Fruit fly (Drosophila melanogaster) whole organism, pupa: ENCODE data around the gene CG7509.
A peak's percentile ranks its signal among the peaks of the same experiment; 100 is the strongest.

Experiments
- CG10348 ChIP-seq: fragments of 200-800 bp; sonication (Bioruptor generic); IDR thresholded peaks from 2 replicates; pipeline ENCODE4 v1.3.6; 2022; ENCODE audit warnings: missing biosample characterization, missing genetic modification characterization
- CG12605 ChIP-seq: fragments of 200-800 bp; sonication (Bioruptor generic); IDR thresholded peaks from 2 replicates; pipeline ENCODE4 v1.3.6; 2022; ENCODE audit warnings: missing biosample characterization, missing genetic modification characterization
- CG13204 ChIP-seq: fragments of 200-800 bp; sonication (Bioruptor generic); optimal IDR thresholded peaks from 2 replicates; lab custom pipeline; 2018; ENCODE audit warnings: missing biosample characterization, mild to moderate bottlenecking, missing genetic modification characterization, moderate library complexity
- CG14655 ChIP-seq: fragments of 200-800 bp; sonication (Bioruptor generic); optimal IDR thresholded peaks from 3 replicates; lab custom pipeline; 2017; ENCODE audit warnings: mild to moderate bottlenecking, missing biosample characterization, missing genetic modification reagents, missing genetic modification characterization
- CG15710 ChIP-seq: fragments of 200-800 bp; sonication (Bioruptor generic); optimal IDR thresholded peaks from 2 replicates; lab custom pipeline; 2018; ENCODE audit warnings: missing biosample characterization, mild to moderate bottlenecking, missing genetic modification characterization, moderate library complexity
- CG17806 ChIP-seq: fragments of 200-800 bp; sonication (Bioruptor generic); optimal IDR thresholded peaks from 2 replicates; lab custom pipeline; 2018; ENCODE audit warnings: missing biosample characterization, mild to moderate bottlenecking, missing genetic modification characterization, moderate library complexity
- CG32121 ChIP-seq: fragments of 200-800 bp; sonication (Bioruptor generic); IDR thresholded peaks from 2 replicates; pipeline ENCODE4 v1.3.6; 2022; ENCODE audit warnings: missing biosample characterization, missing genetic modification characterization
- CG34367 ChIP-seq: fragments of 200-800 bp; sonication (Bioruptor generic); optimal IDR thresholded peaks from 2 replicates; lab custom pipeline; 2018; ENCODE audit warnings: missing biosample characterization, mild to moderate bottlenecking, missing genetic modification characterization
- CG4496 ChIP-seq: fragments of 200-800 bp; sonication (Bioruptor generic); IDR thresholded peaks from 3 replicates; pipeline ENCODE4 v1.3.6; 2022; ENCODE audit warnings: missing biosample characterization, missing genetic modification characterization
- CG8159 ChIP-seq: fragments of 200-800 bp; sonication (Bioruptor generic); optimal IDR thresholded peaks from 3 replicates; lab custom pipeline; 2018; ENCODE audit warnings: missing biosample characterization, mild to moderate bottlenecking, missing genetic modification characterization, moderate library complexity
- CG8301 ChIP-seq: fragments of 200-800 bp; sonication (Bioruptor generic); optimal IDR thresholded peaks from 2 replicates; lab custom pipeline; 2018; ENCODE audit warnings: missing biosample characterization, mild to moderate bottlenecking, missing genetic modification characterization
- CG9948 ChIP-seq: fragments of 200-800 bp; sonication (Bioruptor generic); optimal IDR thresholded peaks from 2 replicates; lab custom pipeline; 2018; ENCODE audit warnings: missing biosample characterization, mild to moderate bottlenecking, missing genetic modification characterization, moderate library complexity
- D1 ChIP-seq: fragments of 200-800 bp; sonication (Bioruptor generic); optimal IDR thresholded peaks from 2 replicates; lab custom pipeline; 2018; ENCODE audit warnings: missing biosample characterization, mild to moderate bottlenecking, missing genetic modification characterization, moderate library complexity
- EcR ChIP-seq: fragments of 200-800 bp; sonication (Bioruptor generic); optimal IDR thresholded peaks from 3 replicates; lab custom pipeline; 2019; ENCODE audit warnings: missing biosample characterization, missing genetic modification characterization, mild to moderate bottlenecking, moderate library complexity, missing genetic modification reagents
- Ets98B ChIP-seq: fragments of 200-800 bp; sonication (Bioruptor generic); IDR thresholded peaks from 2 replicates; pipeline ENCODE4 v1.3.6; 2022; ENCODE audit warnings: missing biosample characterization, missing genetic modification characterization
- Pif1A ChIP-seq: fragments of 200-800 bp; sonication (Bioruptor generic); optimal IDR thresholded peaks from 3 replicates; lab custom pipeline; 2016; ENCODE audit warnings: missing biosample characterization, missing genetic modification characterization
- Pif1B ChIP-seq: fragments of 200-800 bp; sonication (Bioruptor generic); optimal IDR thresholded peaks from 3 replicates; lab custom pipeline; 2016; ENCODE audit warnings: missing biosample characterization, missing genetic modification characterization
- Snoo ChIP-seq: fragments of 200-800 bp; sonication (Bioruptor generic); optimal IDR thresholded peaks from 3 replicates; lab custom pipeline; 2017; ENCODE audit warnings: missing biosample characterization, mild to moderate bottlenecking, missing genetic modification characterization, inconsistent platforms
- fd96Ca ChIP-seq: fragments of 200-800 bp; sonication (Bioruptor generic); IDR thresholded peaks from 3 replicates; pipeline ENCODE4 v1.3.6; 2022; ENCODE audit warnings: missing biosample characterization, missing genetic modification characterization
- gl ChIP-seq: fragments of 200-800 bp; sonication (Bioruptor generic); optimal IDR thresholded peaks from 2 replicates; lab custom pipeline; 2018; ENCODE audit warnings: missing biosample characterization, mild to moderate bottlenecking, missing genetic modification characterization
- rn ChIP-seq: fragments of 200-800 bp; sonication (Bioruptor generic); IDR thresholded peaks from 2 replicates; pipeline ENCODE4 v1.3.6; 2022; ENCODE audit warnings: missing biosample characterization, missing genetic modification characterization

Gene CG7509

DNA sequence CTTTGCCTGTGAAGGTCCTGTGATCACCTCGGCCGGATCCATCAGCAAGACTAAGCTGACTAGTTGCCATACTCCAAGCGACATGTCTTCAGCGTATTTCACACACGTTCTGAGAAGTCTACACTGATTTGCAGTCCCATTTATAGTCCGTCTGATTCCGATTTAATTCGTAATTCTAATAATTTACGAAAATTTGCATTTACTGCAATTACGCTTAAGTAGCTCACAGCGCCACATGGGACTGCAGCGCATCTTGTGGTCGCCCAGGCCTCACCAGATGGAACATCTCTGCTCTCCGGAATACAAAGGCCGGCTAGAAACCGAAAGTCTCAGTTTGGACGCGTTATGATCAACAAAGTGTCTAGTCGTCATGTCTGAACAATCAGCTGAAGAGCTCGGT is at the start of gene CG7509:
Gene CG7509 (minus strand): TSS at position 101 of the 400 bp plus-strand sequence.
- TF ChIP-seq fd96Ca: no peak
- no peak for TF ChIP-seq Pif1A (GFP tag; lab: Kevin White, UChicago)
- TF ChIP-seq CG17806 (tag; lab: Kevin White, UChicago): no peak
- TF ChIP-seq CG13204 (GFP tag; lab: Kevin White, UChicago): no peak
- TF ChIP-seq Pif1B (GFP tag; lab: Kevin White, UChicago): no peak
- no peak for TF ChIP-seq CG32121 (GFP tag; lab: Robert Waterston, UW)
- TF ChIP-seq CG8301 (tag; lab: Kevin White, UChicago): no peak
- no peak for TF ChIP-seq D1 (tag; lab: Kevin White, UChicago)
- TF ChIP-seq CG34367: no peak

DNA sequence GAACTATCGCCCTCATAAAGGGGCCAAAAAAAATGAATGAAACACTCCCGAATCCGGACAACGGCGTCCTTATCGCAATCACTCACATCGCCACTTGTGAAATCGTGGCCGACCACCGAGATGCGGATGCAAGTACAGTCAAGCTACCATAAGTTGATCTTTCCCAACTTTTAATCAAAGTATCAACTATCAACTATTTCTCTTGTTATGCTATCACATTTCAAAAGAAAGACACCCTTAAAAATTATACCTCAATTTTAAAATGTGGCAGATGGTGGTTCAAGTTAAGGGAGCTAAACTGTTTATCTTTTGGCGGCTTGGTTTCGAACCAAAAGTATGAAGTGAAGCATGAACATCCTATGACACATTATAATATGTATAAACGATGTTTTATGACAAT is 49.1 kb upstream of the CG7509 start:
- TF ChIP-seq CG4496 (GFP tag; lab: Robert Waterston, UW) (no peak), CG32121 (GFP tag; lab: Robert Waterston, UW) (no peak), Ets98B (no peak), CG10348 (GFP tag; lab: Robert Waterston, UW) (no peak), rn (GFP tag; lab: Robert Waterston, UW) (no peak), Snoo (tag; lab: Kevin White, UChicago) (no peak), CG8159 (tag; lab: Kevin White, UChicago) (no peak), EcR (GFP tag; lab: Kevin White, UChicago) (no peak), D1 (tag; lab: Kevin White, UChicago) (no peak), CG9948 (tag; lab: Kevin White, UChicago) (no peak), CG13204 (GFP tag; lab: Kevin White, UChicago) (no peak), CG34367 (no peak)

DNA sequence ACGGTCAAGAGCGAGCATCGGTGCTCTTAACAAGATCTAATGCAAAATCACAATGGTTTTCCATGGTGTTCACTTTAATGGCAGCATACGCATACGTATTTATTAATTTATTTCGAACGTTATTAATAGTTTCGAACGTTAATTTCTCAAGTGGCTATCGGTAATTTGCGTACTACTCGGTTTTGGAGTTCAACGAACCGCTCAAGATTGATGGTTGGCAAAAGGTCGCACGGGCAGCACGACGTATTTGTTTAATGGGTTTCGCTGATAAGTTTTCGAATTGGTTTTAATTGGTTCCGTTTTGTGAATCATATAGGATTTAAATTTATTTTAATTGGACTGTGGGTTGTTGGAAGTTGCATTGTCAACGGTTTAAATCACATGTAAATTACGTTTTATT is 48.0 kb upstream of the CG7509 start:
- no peak for TF ChIP-seq D1 (tag; lab: Kevin White, UChicago)
- no peak for TF ChIP-seq CG34367
- TF ChIP-seq Pif1A (GFP tag; lab: Kevin White, UChicago): no peak
- no peak for TF ChIP-seq Pif1B (GFP tag; lab: Kevin White, UChicago)
- no peak for TF ChIP-seq CG4496 (GFP tag; lab: Robert Waterston, UW)
- no peak for TF ChIP-seq CG8159 (tag; lab: Kevin White, UChicago)
- no peak for TF ChIP-seq Snoo (tag; lab: Kevin White, UChicago)
- no peak for TF ChIP-seq CG15710
- TF ChIP-seq CG9948 (tag; lab: Kevin White, UChicago): no peak
- TF ChIP-seq fd96Ca: no peak
- no peak for TF ChIP-seq CG12605
- no peak for TF ChIP-seq CG14655
- TF ChIP-seq EcR (GFP tag; lab: Kevin White, UChicago): no peak

DNA sequence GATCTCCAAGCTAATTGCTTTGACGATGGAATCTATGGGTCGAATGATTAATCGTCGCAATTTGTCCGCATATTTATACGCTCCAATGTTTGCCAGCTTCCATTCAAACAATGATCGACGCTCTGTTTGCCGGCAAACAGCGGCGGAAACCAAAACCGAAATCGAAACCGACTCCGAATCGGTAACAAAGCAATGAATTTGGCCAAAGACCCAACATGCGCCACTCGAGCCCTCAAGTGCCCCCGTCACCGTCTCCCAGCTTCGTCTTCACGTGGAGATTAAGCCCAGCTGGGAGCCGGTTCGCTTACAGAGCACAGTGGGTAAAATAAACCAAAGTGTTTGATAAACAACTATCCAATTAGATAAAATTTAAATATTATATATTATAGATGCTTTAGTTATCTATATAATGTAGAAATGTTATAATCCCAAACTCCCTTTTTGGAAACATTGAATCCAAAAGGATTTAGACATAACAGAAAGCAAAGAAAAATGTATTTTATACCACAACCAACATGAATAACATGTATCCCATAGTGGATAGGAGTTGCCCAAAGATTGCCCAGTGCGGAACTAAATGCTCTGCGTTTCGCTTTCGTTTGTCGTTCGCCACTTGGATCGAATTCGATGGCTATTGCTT is 47.5 kb upstream of the CG7509 start, which contains the start of gene CG32237:
Gene CG32237 (minus strand): TSS at position 51 of the 640 bp plus-strand sequence.
- TF ChIP-seq Ets98B (no peak), CG17806 (tag; lab: Kevin White, UChicago) (no peak), CG8301 (tag; lab: Kevin White, UChicago) (no peak), gl (tag; lab: Kevin White, UChicago) (no peak), Pif1B (GFP tag; lab: Kevin White, UChicago) (no peak)
- TF ChIP-seq, all 21 proteins: peak for 0

DNA sequence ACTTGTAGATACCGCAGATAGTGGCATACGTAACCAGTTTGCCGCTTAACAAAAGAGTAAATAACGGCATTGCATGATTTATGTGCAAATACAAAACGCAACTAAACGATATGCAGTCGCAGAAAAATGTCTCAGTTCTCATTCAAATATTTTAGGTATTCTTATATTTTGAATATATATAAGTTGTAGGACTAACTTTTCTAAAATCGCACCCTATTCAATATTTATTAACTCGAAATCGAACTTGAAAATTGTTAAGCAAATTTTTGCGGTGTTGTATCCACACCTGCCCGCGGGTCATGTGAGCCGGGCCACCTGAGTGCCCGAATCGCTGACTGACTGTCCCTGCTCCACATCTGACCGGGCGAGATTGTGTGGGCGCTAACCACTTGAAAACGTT is 43.0 kb upstream of the CG7509 start:
- peak; percentile 58 for TF ChIP-seq CG32121 (GFP tag; lab: Robert Waterston, UW)
- TF ChIP-seq CG12605: no peak
- TF ChIP-seq Pif1A (GFP tag; lab: Kevin White, UChicago): no peak
- no peak for TF ChIP-seq EcR (GFP tag; lab: Kevin White, UChicago)
- peak; percentile 66 for TF ChIP-seq Ets98B
- no peak for TF ChIP-seq D1 (tag; lab: Kevin White, UChicago)
- no peak for TF ChIP-seq CG13204 (GFP tag; lab: Kevin White, UChicago)
- TF ChIP-seq Snoo (tag; lab: Kevin White, UChicago): no peak
- TF ChIP-seq rn (GFP tag; lab: Robert Waterston, UW): 0 out of 2 replicates have a peak, but pooled peaks have one; percentile 32
- TF ChIP-seq gl (tag; lab: Kevin White, UChicago): no peak
- TF ChIP-seq CG15710: no peak
- TF ChIP-seq CG34367: no peak
- peak; percentile 61; the same call in 2 of the 3 replicates for TF ChIP-seq CG4496 (GFP tag; lab: Robert Waterston, UW)
- TF ChIP-seq CG17806 (tag; lab: Kevin White, UChicago): no peak
- no peak for TF ChIP-seq CG8159 (tag; lab: Kevin White, UChicago)
- no peak for TF ChIP-seq CG14655
- 0 out of 3 replicates have a peak, but pooled peaks have one; percentile 13 for TF ChIP-seq fd96Ca
- no peak for TF ChIP-seq CG8301 (tag; lab: Kevin White, UChicago)

DNA sequence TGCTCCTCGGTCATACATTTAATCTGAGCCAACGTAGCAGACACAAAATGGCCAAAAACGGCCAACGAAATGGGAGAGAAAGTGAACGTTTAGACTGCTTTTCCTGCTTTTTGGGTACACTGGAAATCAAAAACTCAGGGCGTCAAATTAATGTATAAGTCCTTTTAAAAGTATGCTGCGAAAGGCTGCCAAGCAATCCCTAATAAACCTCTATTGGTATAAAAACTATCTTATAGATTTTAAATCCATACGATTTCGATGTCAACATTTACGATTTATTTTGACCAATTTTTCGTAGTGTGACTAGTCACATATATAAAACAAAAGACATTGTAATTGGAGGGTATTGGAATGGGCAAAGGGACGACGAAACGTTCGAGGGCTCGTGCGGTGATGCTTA is 39.7 kb upstream of the CG7509 start:
- TF ChIP-seq CG10348 (GFP tag; lab: Robert Waterston, UW): no peak
- TF ChIP-seq CG32121 (GFP tag; lab: Robert Waterston, UW): no peak
- TF ChIP-seq CG9948 (tag; lab: Kevin White, UChicago): no peak
- TF ChIP-seq Ets98B: no peak
- no peak for TF ChIP-seq CG12605
- no peak for TF ChIP-seq Snoo (tag; lab: Kevin White, UChicago)
- TF ChIP-seq CG17806 (tag; lab: Kevin White, UChicago): no peak
- TF ChIP-seq CG34367: no peak
- no peak for TF ChIP-seq CG4496 (GFP tag; lab: Robert Waterston, UW)
- TF ChIP-seq, all 21 proteins: peak for 0
